Fruit fly (Drosophila melanogaster): ENCODE data around the gene SoxN.

DNA sequence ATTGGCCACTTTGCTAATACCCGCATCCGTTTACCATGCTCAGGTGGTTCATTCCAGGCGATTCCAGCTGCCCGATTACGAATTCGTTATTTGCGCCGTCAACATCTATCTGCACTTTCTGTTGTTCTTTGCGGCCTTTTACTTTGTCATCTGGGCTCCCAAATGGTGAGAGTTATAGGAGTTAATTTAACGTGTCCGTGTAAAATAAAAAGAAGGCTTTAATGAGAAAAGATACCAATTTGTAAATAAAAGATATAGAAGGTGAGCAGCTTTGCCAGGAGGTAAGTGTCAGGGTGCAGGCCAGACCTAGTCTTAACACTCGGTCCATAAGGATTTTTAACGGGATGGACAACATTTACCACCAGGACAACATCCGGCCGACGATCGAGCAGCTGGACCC is 38.1 kb downstream of the SoxN start, which contains the start of gene CG32987:
- no peak for TF ChIP-seq CG8478 (optimal IDR thresholded peaks at IDR 0.05)
- TF ChIP-seq CTCF (optimal IDR thresholded peaks at IDR 0.05) = no peak

Data from S2 (cell line).